Fruit fly (Drosophila melanogaster) whole organism, embryonic: Measurements from ENCODE around the gene SpdS.
A peak's percentile ranks its signal among the peaks of the same experiment; 100 is the strongest.

Experiments used
- Asciz ChIP-seq: fragments of 200-800 bp; sonication (Bioruptor generic); optimal IDR thresholded peaks from 2 replicates; lab custom pipeline; 2017; ENCODE audit warnings: missing biosample characterization, mild to moderate bottlenecking, missing genetic modification characterization, missing genetic modification reagents
- B-H2 ChIP-seq: fragments of 200-800 bp; sonication (Bioruptor generic); optimal IDR thresholded peaks from 2 replicates; lab custom pipeline; 2018; ENCODE audit warnings: missing biosample characterization, mild to moderate bottlenecking, missing genetic modification characterization
- BtbVII ChIP-seq: fragments of 200-800 bp; sonication (Bioruptor generic); optimal IDR thresholded peaks from 3 replicates; lab custom pipeline; 2017; ENCODE audit warnings: missing biosample characterization, mild to moderate bottlenecking, missing genetic modification characterization
- CG10431 ChIP-seq: fragments of 200-800 bp; sonication (Bioruptor generic); optimal IDR thresholded peaks from 3 replicates; lab custom pipeline; 2018; ENCODE audit warnings: missing biosample characterization, mild to moderate bottlenecking, missing genetic modification characterization
- CG10959 ChIP-seq: fragments of 200-800 bp; sonication (Bioruptor generic); IDR thresholded peaks from 2 replicates; pipeline ENCODE4 v1.3.6; 2022; ENCODE audit warnings: missing biosample characterization, missing genetic modification characterization
- CG11085 ChIP-seq: fragments of 200-800 bp; sonication (Bioruptor generic); IDR thresholded peaks from 2 replicates; pipeline ENCODE4 v1.3.6; 2022; ENCODE audit warnings: missing biosample characterization, missing genetic modification characterization
- CG11696 ChIP-seq: fragments of 200-800 bp; sonication (Bioruptor generic); IDR thresholded peaks from 2 replicates; pipeline ENCODE4 v1.3.6; 2022; ENCODE audit warnings: missing biosample characterization, missing genetic modification characterization
- CG12391 ChIP-seq: fragments of 200-800 bp; sonication (Bioruptor generic); optimal IDR thresholded peaks from 3 replicates; lab custom pipeline; 2018; ENCODE audit warnings: missing biosample characterization, mild to moderate bottlenecking, missing genetic modification characterization, moderate library complexity
- CG13287 ChIP-seq: fragments of 200-800 bp; sonication (Bioruptor generic); IDR thresholded peaks from 2 replicates; pipeline ENCODE4 v1.3.6; 2022; ENCODE audit warnings: missing biosample characterization, missing genetic modification characterization; ENCODE audit not compliant: partially characterized antibody
- CG13775 ChIP-seq: fragments of 200-800 bp; sonication (Bioruptor generic); optimal IDR thresholded peaks from 3 replicates; lab custom pipeline; 2017; ENCODE audit warnings: missing biosample characterization, mild to moderate bottlenecking, missing genetic modification characterization
- CG13894 ChIP-seq: fragments of 200-800 bp; sonication (Bioruptor generic); optimal IDR thresholded peaks from 3 replicates; lab custom pipeline; 2018; ENCODE audit warnings: missing biosample characterization, mild to moderate bottlenecking, missing genetic modification characterization, moderate library complexity
- CG15011 ChIP-seq: fragments of 200-800 bp; sonication (Bioruptor generic); optimal IDR thresholded peaks from 3 replicates; lab custom pipeline; 2018; ENCODE audit warnings: missing biosample characterization, mild to moderate bottlenecking, missing genetic modification characterization
- CG1529 ChIP-seq: fragments of 200-800 bp; sonication (Bioruptor generic); optimal IDR thresholded peaks from 3 replicates; lab custom pipeline; 2018; ENCODE audit warnings: missing biosample characterization, missing genetic modification characterization
- CG15696 ChIP-seq: fragments of 200-800 bp; sonication (Bioruptor generic); optimal IDR thresholded peaks from 2 replicates; lab custom pipeline; 2019; ENCODE audit warnings: missing biosample characterization, mild to moderate bottlenecking, missing genetic modification characterization, moderate library complexity
- CG17361 ChIP-seq: fragments of 200-800 bp; sonication (Bioruptor generic); IDR thresholded peaks from 3 replicates; pipeline ENCODE4 v1.3.6; 2022; ENCODE audit warnings: missing biosample characterization, missing genetic modification characterization
- CG18011 ChIP-seq: fragments of 200-800 bp; sonication (Bioruptor generic); optimal IDR thresholded peaks from 2 replicates; lab custom pipeline; 2017; ENCODE audit warnings: missing biosample characterization, missing genetic modification characterization, mild to moderate bottlenecking, moderate library complexity, missing genotype
- CG18476 ChIP-seq: fragments of 200-800 bp; sonication (Bioruptor generic); optimal IDR thresholded peaks from 2 replicates; lab custom pipeline; 2016; ENCODE audit warnings: missing biosample characterization, mild to moderate bottlenecking, missing genetic modification characterization
- CG18599 ChIP-seq: fragments of 200-800 bp; sonication (Bioruptor generic); optimal IDR thresholded peaks from 3 replicates; lab custom pipeline; 2017; ENCODE audit warnings: missing biosample characterization, missing genetic modification characterization, mild to moderate bottlenecking, moderate library complexity, missing genetic modification reagents
- CG2116 ChIP-seq: fragments of 200-800 bp; sonication (Bioruptor generic); optimal IDR thresholded peaks from 3 replicates; lab custom pipeline; 2018; ENCODE audit warnings: missing biosample characterization, mild to moderate bottlenecking, missing genetic modification characterization
- CG2678 ChIP-seq: fragments of 200-800 bp; sonication (Bioruptor generic); optimal IDR thresholded peaks from 3 replicates; lab custom pipeline; 2019; ENCODE audit warnings: missing biosample characterization, mild to moderate bottlenecking, missing genetic modification characterization, moderate library complexity
- CG31224 ChIP-seq: fragments of 200-800 bp; sonication (Bioruptor generic); IDR thresholded peaks from 2 replicates; pipeline ENCODE4 v1.3.6; 2022; ENCODE audit warnings: missing biosample characterization, missing genetic modification characterization
- CG32767 ChIP-seq: fragments of 200-800 bp; sonication (Bioruptor generic); IDR thresholded peaks from 2 replicates; pipeline ENCODE4 v1.3.6; 2022; ENCODE audit warnings: missing biosample characterization, missing genetic modification characterization
- CG4404 ChIP-seq: fragments of 200-800 bp; sonication (Bioruptor generic); IDR thresholded peaks from 2 replicates; pipeline ENCODE4 v1.3.6; 2022; ENCODE audit warnings: missing biosample characterization, missing genetic modification characterization
- CG5245 ChIP-seq: fragments of 200-800 bp; sonication (Bioruptor generic); optimal IDR thresholded peaks from 3 replicates; lab custom pipeline; 2016; ENCODE audit warnings: missing biosample characterization, missing genetic modification characterization
- CG7372 ChIP-seq: fragments of 200-800 bp; sonication (Bioruptor generic); IDR thresholded peaks from 2 replicates; pipeline ENCODE4 v1.3.6; 2022; ENCODE audit warnings: missing biosample characterization, missing genetic modification characterization
- CG7556 ChIP-seq: fragments of 200-800 bp; sonication (Bioruptor generic); optimal IDR thresholded peaks from 2 replicates; lab custom pipeline; 2017; ENCODE audit warnings: missing biosample characterization, mild to moderate bottlenecking, missing genetic modification characterization
- CG7839 ChIP-seq: fragments of 200-800 bp; sonication (Bioruptor generic); optimal IDR thresholded peaks from 3 replicates; lab custom pipeline; 2018; ENCODE audit warnings: missing biosample characterization, mild to moderate bottlenecking, missing genetic modification characterization, moderate library complexity
- CG7987 ChIP-seq: fragments of 200-800 bp; sonication (Bioruptor generic); optimal IDR thresholded peaks from 2 replicates; lab custom pipeline; 2018; ENCODE audit warnings: missing biosample characterization, mild to moderate bottlenecking, missing genetic modification characterization, moderate library complexity
- CG9215 ChIP-seq: fragments of 200-800 bp; sonication (Bioruptor generic); IDR thresholded peaks from 2 replicates; pipeline ENCODE4 v1.3.6; 2022; ENCODE audit warnings: missing biosample characterization, missing genetic modification characterization
- CTCF ChIP-seq: fragments of 200-800 bp; sonication (Bioruptor generic); optimal IDR thresholded peaks from 2 replicates; lab custom pipeline; 2017; ENCODE audit warnings: missing biosample characterization, mild to moderate bottlenecking, missing genetic modification characterization, moderate library complexity
- CoRest ChIP-seq: fragments of 200-800 bp; sonication (Bioruptor generic); optimal IDR thresholded peaks from 3 replicates; lab custom pipeline; 2018; ENCODE audit warnings: missing biosample characterization, mild to moderate bottlenecking, missing genetic modification characterization, moderate library complexity
- ERR ChIP-seq: fragments of 200-800 bp; sonication (Bioruptor generic); optimal IDR thresholded peaks from 2 replicates; lab custom pipeline; 2016; ENCODE audit warnings: missing biosample characterization, missing genetic modification characterization
- Eip74EF ChIP-seq, 2 experiments: fragments of 200-800 bp in 1 of 2; fragments of >200 bp in 1 of 2; sonication (Bioruptor generic) in 1 of 2; optimal IDR thresholded peaks; 2 replicates each; lab custom pipeline; 2017 to 2019; ENCODE audit warnings: missing biosample characterization in 2 of 2, missing genetic modification characterization in 2 of 2, mild to moderate bottlenecking in 1 of 2, moderate library complexity in 1 of 2
- Mad ChIP-seq: fragments of 200-800 bp; sonication (Bioruptor generic); optimal IDR thresholded peaks from 2 replicates; lab custom pipeline; 2016; ENCODE audit warnings: missing biosample characterization, missing genetic modification characterization
- Med ChIP-seq: fragments of 200-800 bp; sonication (Bioruptor generic); peaks from one replicate; lab custom pipeline; 2016; ENCODE audit warnings: missing biosample characterization, missing genetic modification characterization, mild to moderate bottlenecking, inconsistent platforms, moderate library complexity
- Myb ChIP-seq: fragments of 200-800 bp; sonication (Bioruptor generic); optimal IDR thresholded peaks from 2 replicates; lab custom pipeline; 2016; ENCODE audit warnings: missing biosample characterization, missing genetic modification characterization
- Taf1 ChIP-seq: fragments of 200-800 bp; sonication (Bioruptor generic); IDR thresholded peaks from 2 replicates; pipeline ENCODE4 v1.3.6; 2022; ENCODE audit warnings: missing biosample characterization, missing genetic modification characterization
- danr ChIP-seq: fragments of 200-800 bp; sonication (Bioruptor generic); IDR thresholded peaks from 2 replicates; pipeline ENCODE4 v1.3.6; 2022; ENCODE audit warnings: missing biosample characterization, missing genetic modification characterization
- gro ChIP-seq: fragments of 200-800 bp; sonication (Bioruptor generic); optimal IDR thresholded peaks from 2 replicates; lab custom pipeline; 2016; ENCODE audit warnings: missing biosample characterization, missing genetic modification characterization
- hb ChIP-seq: fragments of 200-800 bp; sonication (Bioruptor generic); IDR thresholded peaks from 3 replicates; pipeline ENCODE4 v1.3.6; 2022; ENCODE audit warnings: missing biosample characterization, missing genetic modification characterization; ENCODE audit not compliant: partially characterized antibody
- mld ChIP-seq: fragments of 200-800 bp; sonication (Bioruptor generic); IDR thresholded peaks from 3 replicates; pipeline ENCODE4 v1.3.6; 2022; ENCODE audit warnings: missing biosample characterization, missing genetic modification characterization; ENCODE audit not compliant: partially characterized antibody
- nom ChIP-seq: fragments of 200-800 bp; sonication (Bioruptor generic); optimal IDR thresholded peaks from 2 replicates; lab custom pipeline; 2017; ENCODE audit warnings: missing biosample characterization, missing genetic modification characterization, mild to moderate bottlenecking, moderate library complexity, missing genetic modification reagents
- salm ChIP-seq: fragments of 200-800 bp; sonication (Bioruptor generic); optimal IDR thresholded peaks from 2 replicates; lab custom pipeline; 2018; ENCODE audit warnings: missing biosample characterization, mild to moderate bottlenecking, missing genetic modification characterization
- scrt ChIP-seq: fragments of 200-800 bp; sonication (Bioruptor generic); optimal IDR thresholded peaks from 2 replicates; lab custom pipeline; 2018; ENCODE audit warnings: missing biosample characterization, mild to moderate bottlenecking, missing genetic modification characterization, moderate library complexity
- shn ChIP-seq: fragments of 200-800 bp; sonication (Bioruptor generic); optimal IDR thresholded peaks from 3 replicates; lab custom pipeline; 2016; ENCODE audit warnings: missing biosample characterization, missing genetic modification characterization
- sob ChIP-seq: fragments of 200-800 bp; sonication (Bioruptor generic); IDR thresholded peaks from 2 replicates; pipeline ENCODE4 v1.3.6; 2022; ENCODE audit warnings: missing biosample characterization, missing genetic modification characterization
- ssp ChIP-seq: fragments of 200-800 bp; sonication (Bioruptor generic); IDR thresholded peaks from 2 replicates; pipeline ENCODE4 v1.3.6; 2022; ENCODE audit warnings: missing biosample characterization, missing genetic modification characterization
- stc ChIP-seq: fragments of 200-800 bp; sonication (Bioruptor generic); IDR thresholded peaks from 2 replicates; pipeline ENCODE4 v1.3.6; 2022; ENCODE audit warnings: missing biosample characterization, missing genetic modification characterization
- vfl ChIP-seq: fragments of 200-800 bp; sonication (Bioruptor generic); optimal IDR thresholded peaks from 2 replicates; lab custom pipeline; 2016; ENCODE audit warnings: missing biosample characterization, missing genetic modification characterization
- wdn ChIP-seq: fragments of 200-800 bp; sonication (Bioruptor generic); IDR thresholded peaks from 2 replicates; pipeline ENCODE4 v1.3.6; 2022; ENCODE audit warnings: missing biosample characterization, missing genetic modification characterization
- yki ChIP-seq: fragments of >200 bp; optimal IDR thresholded peaks from 3 replicates; lab custom pipeline; 2018

The SpdS gene

DNA sequence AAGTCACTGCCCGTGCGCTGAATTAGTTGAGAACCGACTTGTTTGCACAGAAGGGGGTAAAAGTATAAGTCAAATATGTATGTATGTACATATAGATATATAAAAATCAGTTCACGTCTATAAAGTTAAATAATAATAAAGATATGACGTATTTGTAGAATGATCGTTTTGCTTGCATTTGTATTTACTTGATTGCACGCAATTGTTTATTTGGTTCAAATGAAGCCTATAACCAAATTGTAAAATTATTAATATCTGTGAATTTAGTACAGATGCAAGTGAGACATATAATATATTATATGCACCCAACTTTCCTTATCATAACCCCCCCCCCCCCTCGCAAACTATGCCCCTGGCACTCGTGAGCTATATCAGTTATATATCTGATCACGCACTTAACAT, 30.9 kb upstream of the SpdS start (continued):
- TF ChIP-seq CG7372 (peak; percentile 24; the same call in 1 of the 2 replicates), CG11696 (no peak), Eip74EF (GFP tag; optimal IDR thresholded peaks at IDR 0.05; lab: Kevin White, UChicago) (peak in 1 of 2 experiments; percentile 14), CG10959 (GFP tag; lab: Robert Waterston, UW) (no peak), ERR (GFP tag; lab: Kevin White, UChicago) (no peak), CG18599 (GFP tag; lab: Kevin White, UChicago) (peak; percentile 89), CG4404 (GFP tag; lab: Robert Waterston, UW) (no peak), CG31224 (GFP tag; lab: Robert Waterston, UW) (0 out of 2 replicates have a peak, but pooled peaks have one; percentile 43), CG13894 (peak; percentile 58), mld (GFP tag; lab: Robert Waterston, UW) (no peak), CG7987 (GFP tag; lab: Kevin White, UChicago) (peak; percentile 6), CG17361 (GFP tag; lab: Robert Waterston, UW) (peak; percentile 69), stc (GFP tag; lab: Robert Waterston, UW) (0 out of 2 replicates have a peak, but pooled peaks have one; percentile 37), yki (lab: Kevin White, UChicago) (no peak), nom (GFP tag; lab: Kevin White, UChicago) (peak; percentile 13), CG18011 (peak; percentile 14), CG1529 (peak; percentile 15), Myb (GFP tag; lab: Kevin White, UChicago) (no peak), CG5245 (GFP tag; lab: Kevin White, UChicago) (peak; percentile 6), Mad (GFP tag; lab: Kevin White, UChicago) (no peak), Taf1 (GFP tag; lab: Robert Waterston, UW) (peak; percentile 24; the same call in 1 of the 2 replicates), B-H2 (GFP tag; lab: Kevin White, UChicago) (no peak), CTCF (GFP tag; lab: Kevin White, UChicago) (no peak), hb (GFP tag; lab: Robert Waterston, UW) (no peak), sob (GFP tag; lab: Robert Waterston, UW) (0 out of 2 replicates have a peak, but pooled peaks have one; percentile 38), CG11085 (0 out of 2 replicates have a peak, but pooled peaks have one; percentile 27), CG32767 (GFP tag; lab: Robert Waterston, UW) (no peak), CG2116 (GFP tag; lab: Kevin White, UChicago) (no peak), CG10431 (GFP tag; lab: Kevin White, UChicago) (peak; percentile 29), vfl (GFP tag; lab: Kevin White, UChicago) (no peak), shn (GFP tag; lab: Kevin White, UChicago) (no peak), CG2678 (tag; lab: Kevin White, UChicago) (peak; percentile 86), BtbVII (GFP tag; lab: Kevin White, UChicago) (peak; percentile 78), CG18476 (GFP tag; lab: Kevin White, UChicago) (no peak), CG9215 (GFP tag; lab: Robert Waterston, UW) (peak; percentile 53), CG15696 (tag; lab: Kevin White, UChicago) (peak; percentile 52), Med (GFP tag; lab: Kevin White, UChicago) (peak; percentile 86), salm (peak; percentile 15), CG7839 (tag; lab: Kevin White, UChicago) (peak; percentile 71), wdn (GFP tag; lab: Robert Waterston, UW) (0 out of 2 replicates have a peak, but pooled peaks have one; percentile 34), CG12391 (tag; lab: Kevin White, UChicago) (peak; percentile 22), CG7556 (GFP tag; lab: Kevin White, UChicago) (peak; percentile 28), ssp (no peak), CG13775 (GFP tag; lab: Kevin White, UChicago) (peak; percentile 55), CG13287 (GFP tag; lab: Robert Waterston, UW) (no peak), CG15011 (GFP tag; lab: Kevin White, UChicago) (peak; percentile 72), Asciz (GFP tag; lab: Kevin White, UChicago) (peak; percentile 63), danr (no peak), CoRest (peak; percentile 50), gro (GFP tag; lab: Kevin White, UChicago) (no peak), scrt (GFP tag; lab: Kevin White, UChicago) (peak; percentile 49)
